Fruit fly (Drosophila melanogaster) whole organism, embryonic: ENCODE data around the gene me31B.

Experiments used
- Ada2b ChIP-seq: fragments of 200-800 bp; sonication (Bioruptor generic); IDR thresholded peaks from 2 replicates; pipeline ENCODE4 v1.3.6; 2022; ENCODE audit warnings: missing biosample characterization, missing genetic modification characterization
- Asciz ChIP-seq: fragments of 200-800 bp; sonication (Bioruptor generic); optimal IDR thresholded peaks from 2 replicates; lab custom pipeline; 2017; ENCODE audit warnings: missing biosample characterization, mild to moderate bottlenecking, missing genetic modification characterization, missing genetic modification reagents
- BEAF-32 ChIP-seq: fragments of 200-800 bp; sonication (Bioruptor generic); optimal IDR thresholded peaks from 3 replicates; lab custom pipeline; 2017; ENCODE audit warnings: missing biosample characterization, missing genetic modification characterization, mild to moderate bottlenecking, moderate library complexity, missing genetic modification reagents
- CG10209 ChIP-seq: fragments of 200-800 bp; sonication (Bioruptor generic); optimal IDR thresholded peaks from 3 replicates; lab custom pipeline; 2017; ENCODE audit warnings: missing biosample characterization, mild to moderate bottlenecking, missing genetic modification characterization, missing genetic modification reagents
- CG10979 ChIP-seq: fragments of 200-800 bp; sonication (Bioruptor generic); optimal IDR thresholded peaks from 2 replicates; lab custom pipeline; 2018; ENCODE audit warnings: missing biosample characterization, mild to moderate bottlenecking, missing genetic modification characterization, moderate library complexity
- CG11398 ChIP-seq: fragments of 200-800 bp; sonication (Bioruptor generic); optimal IDR thresholded peaks from 2 replicates; lab custom pipeline; 2016; ENCODE audit warnings: missing biosample characterization, missing genetic modification characterization
- CG11695 ChIP-seq: fragments of 200-800 bp; sonication (Bioruptor generic); IDR thresholded peaks from 3 replicates; pipeline ENCODE4 v1.3.6; 2022; ENCODE audit warnings: missing biosample characterization, missing genetic modification characterization
- CG13123 ChIP-seq: fragments of 200-800 bp; sonication (Bioruptor generic); optimal IDR thresholded peaks from 2 replicates; lab custom pipeline; 2016; ENCODE audit warnings: missing biosample characterization, missing genetic modification characterization
- CG17385 ChIP-seq: fragments of 200-800 bp; sonication (Bioruptor generic); optimal IDR thresholded peaks from 3 replicates; lab custom pipeline; 2018; ENCODE audit warnings: missing biosample characterization, mild to moderate bottlenecking, missing genetic modification characterization
- CG2875 ChIP-seq: fragments of 200-800 bp; sonication (Bioruptor generic); optimal IDR thresholded peaks from 2 replicates; lab custom pipeline; 2017; ENCODE audit warnings: missing biosample characterization, mild to moderate bottlenecking, missing genetic modification characterization, missing genetic modification reagents
- CG4617 ChIP-seq: fragments of 200-800 bp; sonication (Bioruptor generic); optimal IDR thresholded peaks from 3 replicates; lab custom pipeline; 2016; ENCODE audit warnings: missing biosample characterization, missing genetic modification characterization, borderline replicate concordance
- CG5180 ChIP-seq: fragments of 200-800 bp; sonication (Bioruptor generic); optimal IDR thresholded peaks from 3 replicates; lab custom pipeline; 2017; ENCODE audit warnings: missing biosample characterization, missing genetic modification characterization, mild to moderate bottlenecking, moderate library complexity, missing genetic modification reagents
- CG6175 ChIP-seq: fragments of 200-800 bp; sonication (Bioruptor generic); IDR thresholded peaks from 3 replicates; pipeline ENCODE4 v1.3.6; 2022; ENCODE audit warnings: missing biosample characterization, missing genetic modification characterization
- CG6689 ChIP-seq: fragments of 200-800 bp; sonication (Bioruptor generic); IDR thresholded peaks from 2 replicates; pipeline ENCODE4 v1.3.6; 2022; ENCODE audit warnings: missing biosample characterization, missing genetic modification characterization
- CG6765 ChIP-seq: fragments of 200-800 bp; sonication (Bioruptor generic); optimal IDR thresholded peaks from 3 replicates; lab custom pipeline; 2017; ENCODE audit warnings: missing biosample characterization, mild to moderate bottlenecking, missing genetic modification characterization
- CG7271 ChIP-seq: fragments of 200-800 bp; sonication (Bioruptor generic); optimal IDR thresholded peaks from 2 replicates; lab custom pipeline; 2018; ENCODE audit warnings: missing biosample characterization, mild to moderate bottlenecking, missing genetic modification characterization, moderate library complexity
- CG9797 ChIP-seq: fragments of 200-800 bp; sonication (Bioruptor generic); optimal IDR thresholded peaks from 3 replicates; lab custom pipeline; 2018; ENCODE audit warnings: missing biosample characterization, mild to moderate bottlenecking, missing genetic modification characterization
- Dp ChIP-seq: fragments of 200-800 bp; sonication (Bioruptor generic); optimal IDR thresholded peaks from 2 replicates; lab custom pipeline; 2018; ENCODE audit warnings: missing biosample characterization, mild to moderate bottlenecking, missing genetic modification characterization, moderate library complexity
- Gsc ChIP-seq: fragments of 200-800 bp; sonication (Bioruptor generic); IDR thresholded peaks from 2 replicates; pipeline ENCODE4 v1.3.6; 2022; ENCODE audit warnings: missing biosample characterization, missing genetic modification characterization
- Jarid2 ChIP-seq: fragments of 200-800 bp; sonication (Bioruptor generic); optimal IDR thresholded peaks from 3 replicates; lab custom pipeline; 2017; ENCODE audit warnings: mild to moderate bottlenecking, missing biosample characterization, missing genetic modification reagents, missing genetic modification characterization
- Lhr ChIP-seq: fragments of 200-800 bp; sonication (Bioruptor generic); optimal IDR thresholded peaks from 3 replicates; lab custom pipeline; 2017; ENCODE audit warnings: mild to moderate bottlenecking, missing biosample characterization, missing genetic modification reagents, missing genetic modification characterization
- MESR4 ChIP-seq: fragments of 200-800 bp; sonication (Bioruptor generic); optimal IDR thresholded peaks from 2 replicates; lab custom pipeline; 2018; ENCODE audit warnings: missing biosample characterization, mild to moderate bottlenecking, missing genetic modification characterization, moderate library complexity
- Med ChIP-seq: fragments of 200-800 bp; sonication (Bioruptor generic); peaks from one replicate; lab custom pipeline; 2016; ENCODE audit warnings: missing biosample characterization, missing genetic modification characterization, mild to moderate bottlenecking, inconsistent platforms, moderate library complexity
- NC2α ChIP-seq: fragments of 200-800 bp; sonication (Bioruptor generic); optimal IDR thresholded peaks from 2 replicates; lab custom pipeline; 2016; ENCODE audit warnings: missing biosample characterization, missing genetic modification characterization
- Nf-YB ChIP-seq: fragments of 200-800 bp; sonication (Bioruptor generic); optimal IDR thresholded peaks from 3 replicates; lab custom pipeline; 2019; ENCODE audit warnings: missing biosample characterization, mild to moderate bottlenecking, missing genetic modification characterization, moderate library complexity
- Pdp1 ChIP-seq, 2 experiments: fragments of 200-800 bp; sonication (Bioruptor generic); optimal IDR thresholded peaks; 3 replicates each; lab custom pipeline; 2016; ENCODE audit warnings: missing biosample characterization in 2 of 2, missing genetic modification characterization in 2 of 2, mild to moderate bottlenecking in 1 of 2, moderate library complexity in 1 of 2
- Poxn ChIP-seq: fragments of 200-800 bp; sonication (Bioruptor generic); IDR thresholded peaks from 2 replicates; pipeline ENCODE4 v1.3.6; 2022; ENCODE audit warnings: missing biosample characterization, missing genetic modification characterization
- Rx ChIP-seq: fragments of 200-800 bp; sonication (Bioruptor generic); IDR thresholded peaks from 2 replicates; pipeline ENCODE4 v1.3.6; 2022; ENCODE audit warnings: missing biosample characterization, missing genetic modification characterization
- Tbp ChIP-seq: fragments of >200 bp; optimal IDR thresholded peaks from 2 replicates; lab custom pipeline; 2018; ENCODE audit warnings: missing biosample characterization, missing genetic modification characterization
- ac ChIP-seq: fragments of 200-800 bp; sonication (Bioruptor generic); optimal IDR thresholded peaks from 3 replicates; lab custom pipeline; 2017; ENCODE audit warnings: missing biosample characterization, mild to moderate bottlenecking, missing genetic modification characterization
- amos ChIP-seq: fragments of 200-800 bp; sonication (Bioruptor generic); IDR thresholded peaks from 2 replicates; pipeline ENCODE4 v1.3.6; 2022; ENCODE audit warnings: missing biosample characterization, missing genetic modification characterization; ENCODE audit not compliant: partially characterized antibody
- ash1 ChIP-seq: fragments of 200-800 bp; sonication (Bioruptor generic); optimal IDR thresholded peaks from 2 replicates; lab custom pipeline; 2018; ENCODE audit warnings: missing biosample characterization, mild to moderate bottlenecking, missing genetic modification characterization
- dati ChIP-seq: fragments of 200-800 bp; sonication (Bioruptor generic); IDR thresholded peaks from 2 replicates; pipeline ENCODE4 v1.3.6; 2022; ENCODE audit warnings: missing biosample characterization, missing genetic modification characterization
- disco-r ChIP-seq: fragments of 200-800 bp; sonication (Bioruptor generic); optimal IDR thresholded peaks from 2 replicates; lab custom pipeline; 2016; ENCODE audit warnings: missing biosample characterization, missing genetic modification characterization
- fd64A ChIP-seq: fragments of 200-800 bp; sonication (Bioruptor generic); optimal IDR thresholded peaks from 3 replicates; lab custom pipeline; 2018; ENCODE audit warnings: missing biosample characterization, mild to moderate bottlenecking, missing genetic modification characterization
- gcm ChIP-seq: fragments of 200-800 bp; sonication (Bioruptor generic); optimal IDR thresholded peaks from 2 replicates; lab custom pipeline; 2019; ENCODE audit warnings: missing biosample characterization, mild to moderate bottlenecking, missing genetic modification characterization, moderate library complexity
- hbn ChIP-seq: fragments of 200-800 bp; sonication (Bioruptor generic); IDR thresholded peaks from 2 replicates; pipeline ENCODE4 v1.3.6; 2022; ENCODE audit warnings: missing biosample characterization, missing genetic modification characterization; ENCODE audit not compliant: partially characterized antibody
- lbe ChIP-seq: fragments of 200-800 bp; sonication (Bioruptor generic); optimal IDR thresholded peaks from 2 replicates; lab custom pipeline; 2016; ENCODE audit warnings: missing biosample characterization, mild to moderate bottlenecking, missing genetic modification characterization
- lmd ChIP-seq: fragments of 200-800 bp; sonication (Bioruptor generic); IDR thresholded peaks from 2 replicates; pipeline ENCODE4 v1.3.6; 2022; ENCODE audit warnings: missing biosample characterization, missing genetic modification characterization
- mirr ChIP-seq: fragments of 200-800 bp; sonication (Bioruptor generic); optimal IDR thresholded peaks from 3 replicates; lab custom pipeline; 2018; ENCODE audit warnings: missing biosample characterization, mild to moderate bottlenecking, missing genetic modification characterization
- nerfin-1 ChIP-seq: fragments of 200-800 bp; sonication (Bioruptor generic); optimal IDR thresholded peaks from 3 replicates; lab custom pipeline; 2019; ENCODE audit warnings: missing biosample characterization, mild to moderate bottlenecking, missing genetic modification characterization, moderate library complexity
- nom ChIP-seq: fragments of 200-800 bp; sonication (Bioruptor generic); optimal IDR thresholded peaks from 2 replicates; lab custom pipeline; 2017; ENCODE audit warnings: missing biosample characterization, missing genetic modification characterization, mild to moderate bottlenecking, moderate library complexity, missing genetic modification reagents
- phol ChIP-seq: fragments of 200-800 bp; sonication (Bioruptor generic); optimal IDR thresholded peaks from 3 replicates; lab custom pipeline; 2018; ENCODE audit warnings: missing biosample characterization, mild to moderate bottlenecking, missing genetic modification characterization, moderate library complexity
- schlank ChIP-seq: fragments of 200-800 bp; sonication (Bioruptor generic); optimal IDR thresholded peaks from 2 replicates; lab custom pipeline; 2018; ENCODE audit warnings: missing biosample characterization, mild to moderate bottlenecking, missing genetic modification characterization
- sens ChIP-seq: fragments of 200-800 bp; sonication (Bioruptor generic); peaks from one replicate; lab custom pipeline; 2016; ENCODE audit warnings: missing biosample characterization, missing genetic modification characterization
- tgo ChIP-seq: fragments of 200-800 bp; sonication (Bioruptor generic); IDR thresholded peaks from 3 replicates; pipeline ENCODE4 v1.3.6; 2022; ENCODE audit warnings: missing biosample characterization, missing genetic modification characterization
- tll ChIP-seq, 2 experiments: fragments of 200-800 bp in 1 of 2; fragments of >200 bp in 1 of 2; sonication (Bioruptor generic) in 1 of 2; optimal IDR thresholded peaks; 2 replicates each; lab custom pipeline; 2017 to 2019; ENCODE audit warnings: missing biosample characterization in 2 of 2, missing genetic modification characterization in 2 of 2, mild to moderate bottlenecking in 1 of 2, moderate library complexity in 1 of 2
- trem ChIP-seq: fragments of 200-800 bp; optimal IDR thresholded peaks from 3 replicates; lab custom pipeline; 2019; ENCODE audit warnings: missing biosample characterization, mild to moderate bottlenecking, missing genetic modification characterization, moderate library complexity
- twi ChIP-seq: fragments of 200-800 bp; optimal IDR thresholded peaks from 2 replicates; lab custom pipeline; 2019; ENCODE audit warnings: missing biosample characterization, mild to moderate bottlenecking, missing genetic modification characterization, moderate library complexity
- zen ChIP-seq: fragments of 200-800 bp; sonication (Bioruptor generic); optimal IDR thresholded peaks from 3 replicates; lab custom pipeline; 2018; ENCODE audit warnings: missing biosample characterization, mild to moderate bottlenecking, missing genetic modification characterization, moderate library complexity

The me31B gene

DNA sequence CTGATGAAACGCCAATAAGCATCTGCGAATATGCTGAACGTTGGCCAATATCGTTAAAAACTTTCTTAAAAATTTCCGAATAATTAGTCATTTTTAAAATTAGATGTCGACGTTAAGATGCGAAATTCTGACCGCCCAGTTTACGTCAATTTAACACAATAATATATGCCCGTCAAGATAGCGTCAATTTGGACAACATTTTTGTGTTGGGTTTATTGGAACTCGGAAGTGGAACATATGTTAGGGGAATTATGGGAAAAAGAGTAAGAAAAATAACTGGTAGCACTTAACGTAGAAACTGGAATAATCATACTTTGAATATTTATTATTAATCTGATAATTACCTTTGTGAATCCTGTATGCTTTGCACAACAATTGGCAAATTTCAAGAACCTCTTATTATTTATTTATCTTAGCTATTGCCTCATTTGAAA lies 16.6 kb downstream of the me31B start, which contains the start of gene CG5676 (continued):
- TF ChIP-seq Med (peak; percentile 59), mirr (GFP tag; lab: Kevin White, UChicago) (no peak), CG6175 (GFP tag; lab: Robert Waterston, UW) (no peak), CG9797 (GFP tag; lab: Kevin White, UChicago) (no peak), CG10979 (tag; lab: Kevin White, UChicago) (no peak), CG10209 (no peak), Rx (GFP tag; lab: Robert Waterston, UW) (no peak), Asciz (GFP tag; lab: Kevin White, UChicago) (no peak), tgo (no peak), CG13123 (GFP tag; lab: Kevin White, UChicago) (no peak), fd64A (GFP tag; lab: Kevin White, UChicago) (no peak), Lhr (GFP tag; lab: Kevin White, UChicago) (no peak), Gsc (GFP tag; lab: Robert Waterston, UW) (no peak), phol (tag; lab: Kevin White, UChicago) (peak; percentile 26), MESR4 (GFP tag; lab: Kevin White, UChicago) (peak; percentile 77), BEAF-32 (GFP tag; lab: Kevin White, UChicago) (peak; percentile 31), zen (tag; lab: Kevin White, UChicago) (peak; percentile 56), Ada2b (no peak), hbn (GFP tag; lab: Robert Waterston, UW) (no peak), ac (GFP tag; lab: Kevin White, UChicago) (no peak), Jarid2 (GFP tag; lab: Kevin White, UChicago) (no peak), CG11695 (GFP tag; lab: Robert Waterston, UW) (no peak), CG6765 (GFP tag; lab: Kevin White, UChicago) (no peak), ash1 (GFP tag; lab: Kevin White, UChicago) (no peak), CG17385 (no peak), NC2α (no peak), Pdp1 (GFP tag; optimal IDR thresholded peaks at IDR 0.05; lab: Kevin White, UChicago) (peak in 1 of 2 experiments; percentile 74), lmd (GFP tag; lab: Robert Waterston, UW) (no peak), dati (GFP tag; lab: Robert Waterston, UW) (no peak), trem (peak; percentile 31), schlank (tag; lab: Kevin White, UChicago) (no peak), twi (tag; lab: Kevin White, UChicago) (no peak), CG4617 (GFP tag; lab: Kevin White, UChicago) (peak; percentile 15), lbe (GFP tag; lab: Kevin White, UChicago) (no peak), disco-r (GFP tag; lab: Kevin White, UChicago) (no peak), amos (no peak), gcm (no peak), CG7271 (tag; lab: Kevin White, UChicago) (peak; percentile 23), CG2875 (no peak), Poxn (GFP tag; lab: Robert Waterston, UW) (no peak), tll (GFP tag; optimal IDR thresholded peaks at IDR 0.05; lab: Kevin White, UChicago) (no peak), CG11398 (GFP tag; lab: Kevin White, UChicago) (no peak), CG5180 (no peak), sens (no peak), nerfin-1 (peak; percentile 11), CG6689 (no peak), nom (GFP tag; lab: Kevin White, UChicago) (peak; percentile 4), Nf-YB (GFP tag; lab: Kevin White, UChicago) (no peak), Dp (GFP tag; lab: Kevin White, UChicago) (peak; percentile 25), Tbp (no peak)
